Worm (Caenorhabditis elegans) whole organism, L4/young adult: ENCODE results near the gene elpc-2.

Experiments used
- dao-5 ChIP-seq: sonication (generic microtip); optimal IDR thresholded peaks from 2 replicates; lab custom pipeline; 2016; ENCODE audit warnings: missing genotype, missing genetic modification characterization, moderate library complexity, missing compliant biosample characterization
- him-1 ChIP-seq: sonication (generic microtip); optimal IDR thresholded peaks from 2 replicates; lab custom pipeline; 2016; ENCODE audit warnings: missing genotype, missing genetic modification reagents, missing genetic modification characterization, missing compliant biosample characterization

DNA sequence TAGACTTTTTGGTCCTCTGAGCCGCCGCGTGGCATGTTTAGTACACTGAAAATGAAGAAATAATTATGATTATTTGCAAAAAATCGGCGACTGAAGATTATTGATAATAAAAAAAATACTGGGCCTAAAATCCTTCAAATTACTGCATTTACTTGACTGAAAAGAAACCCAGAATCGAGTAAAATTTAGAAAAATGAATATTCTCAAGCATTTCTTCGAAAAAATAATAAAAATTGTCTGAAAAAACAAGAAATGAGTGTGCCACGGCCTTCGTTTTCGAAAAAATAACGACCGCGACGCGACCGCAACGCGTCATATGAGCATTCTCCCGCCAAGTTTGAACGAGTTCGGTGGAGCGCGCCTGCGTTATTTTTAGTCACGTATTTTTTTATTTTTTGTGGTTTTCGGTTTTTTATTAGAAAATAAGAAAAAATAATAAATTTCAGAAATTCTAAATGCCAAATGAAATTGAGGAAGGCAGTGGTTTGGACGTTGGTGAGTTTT lies 14.4 kb downstream of the elpc-2 start, which contains the start of the genes rsp-3 and spin-4:
- TF ChIP-seq him-1 (tag; lab: Kevin White, UChicago) (no peak), dao-5 (no peak)
